Worm (Caenorhabditis elegans) whole organism, midembryonic: ENCODE results near the gene Y56A3A.41.

ENCODE experiments used
- T22C8.4 ChIP-seq: fragments of 200-800 bp; sonication (Bioruptor generic); IDR thresholded peaks from 2 replicates; pipeline ENCODE4 v1.3.6; 2022; ENCODE audit warnings: missing genetic modification characterization, missing compliant biosample characterization
- cog-1 ChIP-seq: sonication (generic microtip); optimal IDR thresholded peaks from 2 replicates; lab custom pipeline; 2016; ENCODE audit warnings: missing genetic modification characterization, missing compliant biosample characterization
- flt-1 ChIP-seq: fragments of 200-800 bp; sonication (Bioruptor generic); IDR thresholded peaks from 2 replicates; pipeline ENCODE4 v1.3.6; 2022; ENCODE audit warnings: missing genetic modification characterization, missing compliant biosample characterization
- klf-2 ChIP-seq: fragments of 200-800 bp; sonication (Bioruptor generic); conservative IDR thresholded peaks from 2 replicates; pipeline ENCODE4 v1.3.6; 2022; ENCODE audit warnings: missing genetic modification reagents, missing genetic modification characterization, missing compliant biosample characterization
- med-1 ChIP-seq: sonication (generic microtip); optimal IDR thresholded peaks from 2 replicates; lab custom pipeline; 2017; ENCODE audit warnings: missing genetic modification characterization, mild to moderate bottlenecking, missing compliant biosample characterization, antibody characterized with exemption, missing genetic modification reagents; ENCODE audit not compliant: insufficient read depth
- ref-1 ChIP-seq: fragments of 200-800 bp; sonication (Bioruptor generic); conservative IDR thresholded peaks from 2 replicates; pipeline ENCODE4 v1.3.6; 2022; ENCODE audit warnings: missing genetic modification reagents, missing genetic modification characterization, missing compliant biosample characterization
- tab-1 ChIP-seq: fragments of 200-800 bp; sonication (Bioruptor generic); IDR thresholded peaks from 2 replicates; pipeline ENCODE4 v1.3.6; 2022; ENCODE audit warnings: missing genetic modification characterization, missing compliant biosample characterization
- ztf-23 ChIP-seq: fragments of 200-800 bp; sonication (Bioruptor generic); IDR thresholded peaks from 2 replicates; pipeline ENCODE4 v1.3.6; 2022; ENCODE audit warnings: missing genetic modification reagents, missing genetic modification characterization, missing compliant biosample characterization
- ztf-29 ChIP-seq: fragments of 200-800 bp; sonication (Bioruptor generic); IDR thresholded peaks from 2 replicates; pipeline ENCODE4 v1.3.6; 2022; ENCODE audit warnings: missing genetic modification reagents, missing genetic modification characterization, missing compliant biosample characterization

Y56A3A.41 gene

DNA sequence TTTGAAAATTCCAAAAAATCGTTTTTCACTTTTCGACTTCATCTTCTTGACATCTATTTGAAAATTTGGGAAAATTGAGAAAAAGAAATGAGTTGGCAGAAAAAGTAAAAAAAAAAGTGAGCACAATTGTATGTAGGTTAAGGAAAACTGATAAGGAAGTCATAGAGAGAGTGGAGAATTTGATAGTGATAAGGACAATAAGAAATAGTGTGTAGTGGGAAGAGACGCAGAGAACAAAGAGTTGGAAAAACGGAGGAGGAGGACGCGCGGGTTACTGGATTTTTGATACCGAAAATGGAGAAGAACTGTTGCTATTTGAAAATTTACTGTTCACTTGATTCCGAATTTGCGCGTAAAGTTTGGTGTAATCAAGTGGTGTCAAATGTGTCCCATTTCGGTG, 14.1 kb downstream of the Y56A3A.41 start, which contains the start of gene Y56A3A.6:
TSS of gene Y56A3A.6 (minus strand) at position 53 of the 400 bp plus-strand sequence.
- no peak for TF ChIP-seq ref-1 (GFP tag; lab: Robert Waterston, UW)
- TF ChIP-seq ztf-23 (GFP tag; lab: Robert Waterston, UW): no peak
- TF ChIP-seq med-1 (GFP tag; lab: Kevin White, UChicago): no peak
- TF ChIP-seq T22C8.4 (GFP tag; lab: Robert Waterston, UW): no peak
- TF ChIP-seq klf-2: no peak
- TF ChIP-seq cog-1 (tag; lab: Kevin White, UChicago): no peak
- TF ChIP-seq tab-1 (GFP tag; lab: Robert Waterston, UW): no peak
- TF ChIP-seq flt-1 (GFP tag; lab: Robert Waterston, UW): no peak
- no peak for TF ChIP-seq ztf-29 (GFP tag; lab: Robert Waterston, UW)

ce11 chrIII:11876130-11876529, 16.7 kb downstream of the Y56A3A.41 start:
- TF ChIP-seq flt-1 (GFP tag; lab: Robert Waterston, UW) (no peak), ref-1 (GFP tag; lab: Robert Waterston, UW) (no peak), klf-2 (no peak), tab-1 (GFP tag; lab: Robert Waterston, UW) (0 out of 2 replicates have a peak, but pooled peaks have one; percentile 27), ztf-29 (GFP tag; lab: Robert Waterston, UW) (no peak)

ce11 chrIII:11874242-11874641, 18.6 kb downstream of the Y56A3A.41 start:
- TF ChIP-seq ztf-23 (GFP tag; lab: Robert Waterston, UW): no peak
- TF ChIP-seq ztf-29 (GFP tag; lab: Robert Waterston, UW): no peak
- TF ChIP-seq T22C8.4 (GFP tag; lab: Robert Waterston, UW): no peak

DNA sequence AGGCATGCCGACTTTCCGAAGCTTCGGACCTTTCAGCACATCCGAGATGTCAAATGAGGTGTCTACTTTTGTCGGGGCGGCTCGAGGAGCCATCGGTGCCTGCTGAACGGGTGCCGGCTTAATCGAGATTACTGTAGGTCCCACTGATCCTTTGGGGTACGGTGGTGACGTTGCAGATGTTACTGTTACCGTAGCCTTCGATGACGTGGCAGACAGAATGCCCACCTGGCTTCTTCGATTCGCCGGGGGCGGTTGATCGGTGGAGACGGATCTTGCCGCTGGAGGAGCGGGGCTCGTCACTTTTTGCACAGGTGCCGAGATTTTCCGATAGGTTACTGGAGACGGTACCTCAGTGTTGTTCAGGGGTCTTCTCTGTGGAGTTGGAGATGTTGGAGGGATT, 21.2 kb downstream of the Y56A3A.41 start:
- TF ChIP-seq ref-1 (GFP tag; lab: Robert Waterston, UW): no peak
- TF ChIP-seq klf-2: no peak
- no peak for TF ChIP-seq med-1 (GFP tag; lab: Kevin White, UChicago)
- no peak for TF ChIP-seq ztf-29 (GFP tag; lab: Robert Waterston, UW)
- TF ChIP-seq T22C8.4 (GFP tag; lab: Robert Waterston, UW): no peak
- no peak for TF ChIP-seq cog-1 (tag; lab: Kevin White, UChicago)
- no peak for TF ChIP-seq flt-1 (GFP tag; lab: Robert Waterston, UW)
- TF ChIP-seq tab-1 (GFP tag; lab: Robert Waterston, UW): no peak
- no peak for TF ChIP-seq ztf-23 (GFP tag; lab: Robert Waterston, UW)

DNA sequence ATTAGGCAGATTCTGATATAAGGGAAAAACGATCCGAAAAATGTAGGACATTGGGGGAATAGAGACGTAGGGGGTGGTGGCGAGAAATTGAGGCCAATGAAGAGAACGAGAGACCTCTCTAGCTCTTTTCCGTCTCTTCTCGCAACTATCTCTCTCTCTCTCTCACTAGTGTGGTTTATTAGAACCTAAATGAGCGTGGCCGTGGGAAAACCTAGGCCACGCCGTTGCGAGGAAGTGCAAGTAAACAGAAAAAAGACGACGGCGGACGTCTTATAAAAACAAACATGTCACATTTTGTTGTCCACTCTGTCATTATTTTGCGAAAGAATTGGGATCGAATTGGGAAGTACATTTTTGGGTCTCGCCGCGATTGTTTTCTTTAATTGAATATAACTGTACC, 22.8 kb downstream of the Y56A3A.41 start:
- TF ChIP-seq cog-1 (tag; lab: Kevin White, UChicago) (peak; percentile 64), ztf-23 (GFP tag; lab: Robert Waterston, UW) (peak; percentile 55; the same call in 1 of the 2 replicates), ztf-29 (GFP tag; lab: Robert Waterston, UW) (no peak), flt-1 (GFP tag; lab: Robert Waterston, UW) (0 out of 2 replicates have a peak, but pooled peaks have one; percentile 46)

DNA sequence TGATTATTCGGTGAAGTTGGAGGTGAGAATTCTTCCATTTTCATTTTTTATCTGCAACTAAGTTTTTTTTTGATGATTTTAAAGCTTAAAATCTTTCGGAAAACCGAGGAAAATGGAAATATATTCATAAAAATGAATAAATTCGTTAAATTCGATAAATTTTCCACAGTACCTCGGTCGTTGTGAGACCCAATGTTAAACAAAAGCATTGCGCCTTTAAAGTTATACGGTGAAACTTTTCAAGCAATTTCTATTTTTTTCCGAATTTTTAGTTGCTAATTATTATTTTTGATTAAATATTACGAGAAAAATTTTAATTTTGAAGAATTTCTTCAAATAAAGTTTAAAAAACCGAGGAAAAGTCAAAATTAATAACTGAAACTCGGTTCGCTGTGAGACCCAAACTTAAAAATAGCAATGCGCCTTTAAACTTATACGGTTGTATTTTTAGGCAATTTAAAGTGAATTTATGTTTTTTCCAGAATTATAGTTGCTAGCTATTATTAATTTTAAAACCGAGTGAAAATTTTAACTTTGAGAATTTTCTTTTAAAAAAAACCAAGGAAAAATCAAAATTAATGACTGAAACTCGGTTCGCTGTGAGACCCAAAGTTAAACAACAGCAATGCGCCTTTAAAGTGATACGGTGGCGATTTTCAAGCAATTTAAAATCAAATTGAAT, 23.5 kb downstream of the Y56A3A.41 start, which contains the start of gene taf-12:
TSS of gene taf-12 (minus strand) at position 51 of the 682 bp plus-strand sequence.
- TF ChIP-seq ztf-29 (GFP tag; lab: Robert Waterston, UW) (no peak), T22C8.4 (GFP tag; lab: Robert Waterston, UW) (no peak), med-1 (GFP tag; lab: Kevin White, UChicago) (no peak), cog-1 (tag; lab: Kevin White, UChicago) (no peak), ref-1 (GFP tag; lab: Robert Waterston, UW) (no peak)

ce11 chrIII:11866127-11866526, 26.7 kb downstream of the Y56A3A.41 start:
- TF ChIP-seq med-1 (GFP tag; lab: Kevin White, UChicago): no peak
- TF ChIP-seq tab-1 (GFP tag; lab: Robert Waterston, UW): no peak
- TF ChIP-seq klf-2: no peak
- no peak for TF ChIP-seq flt-1 (GFP tag; lab: Robert Waterston, UW)
- TF ChIP-seq cog-1 (tag; lab: Kevin White, UChicago): no peak
- no peak for TF ChIP-seq ztf-23 (GFP tag; lab: Robert Waterston, UW)
- TF ChIP-seq T22C8.4 (GFP tag; lab: Robert Waterston, UW): no peak
- no peak for TF ChIP-seq ztf-29 (GFP tag; lab: Robert Waterston, UW)
- no peak for TF ChIP-seq ref-1 (GFP tag; lab: Robert Waterston, UW)

DNA sequence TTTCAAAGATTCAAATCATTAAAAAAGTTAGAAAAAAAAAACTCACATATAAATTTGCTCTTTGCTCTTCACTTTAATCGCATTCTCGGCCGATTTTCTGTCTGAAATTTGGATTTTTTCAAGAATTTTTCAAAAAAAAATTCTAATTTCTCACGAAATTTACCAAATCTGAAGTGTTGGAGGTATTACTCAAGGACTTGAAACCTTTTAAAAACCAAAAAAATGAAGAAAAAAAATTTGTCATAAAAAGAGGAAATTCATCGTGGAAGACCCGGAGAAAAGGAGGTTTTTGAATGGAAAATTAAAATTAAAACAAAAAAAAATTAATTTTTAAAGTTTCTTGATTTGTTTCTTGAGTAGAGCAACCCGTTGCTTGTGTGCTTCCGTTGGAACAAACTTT, 30.7 kb downstream of the Y56A3A.41 start, which contains the start of gene Y56A3A.2:
TSS of gene Y56A3A.2 (minus strand) at position 101 of the 400 bp plus-strand sequence.
- TF ChIP-seq ztf-23 (GFP tag; lab: Robert Waterston, UW) (no peak), flt-1 (GFP tag; lab: Robert Waterston, UW) (no peak), cog-1 (tag; lab: Kevin White, UChicago) (no peak), ref-1 (GFP tag; lab: Robert Waterston, UW) (no peak), ztf-29 (GFP tag; lab: Robert Waterston, UW) (no peak), klf-2 (no peak)

ce11 chrIII:11861123-11861522, 31.7 kb downstream of the Y56A3A.41 start:
- no peak for TF ChIP-seq tab-1 (GFP tag; lab: Robert Waterston, UW)
- TF ChIP-seq T22C8.4 (GFP tag; lab: Robert Waterston, UW): no peak
- no peak for TF ChIP-seq ztf-29 (GFP tag; lab: Robert Waterston, UW)

DNA sequence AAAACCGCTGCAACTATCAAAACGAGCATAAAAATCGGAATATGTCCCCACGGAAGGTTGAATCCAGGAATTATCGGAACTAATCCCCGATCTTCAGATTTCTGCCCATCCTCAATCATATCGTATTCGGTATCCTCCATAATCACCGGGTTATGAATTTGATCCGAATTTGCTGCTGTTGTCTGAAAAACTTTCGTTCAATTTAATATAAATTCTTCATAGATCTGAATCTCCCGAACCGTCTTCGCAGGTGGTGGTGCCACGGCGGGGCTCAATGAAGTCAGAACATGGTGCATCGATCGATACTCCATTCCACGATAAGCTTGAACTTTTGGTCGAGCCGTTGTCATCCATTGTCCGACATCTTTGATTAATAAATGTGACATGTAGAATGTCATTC, 36.0 kb downstream of the Y56A3A.41 start:
- no peak for TF ChIP-seq flt-1 (GFP tag; lab: Robert Waterston, UW)
- TF ChIP-seq klf-2: no peak
- TF ChIP-seq tab-1 (GFP tag; lab: Robert Waterston, UW): no peak
- no peak for TF ChIP-seq ref-1 (GFP tag; lab: Robert Waterston, UW)
- TF ChIP-seq cog-1 (tag; lab: Kevin White, UChicago): no peak
- TF ChIP-seq ztf-23 (GFP tag; lab: Robert Waterston, UW): no peak
- no peak for TF ChIP-seq T22C8.4 (GFP tag; lab: Robert Waterston, UW)
- no peak for TF ChIP-seq med-1 (GFP tag; lab: Kevin White, UChicago)
- TF ChIP-seq ztf-29 (GFP tag; lab: Robert Waterston, UW): no peak
